Worm (Caenorhabditis elegans) whole organism, L4/young adult: ENCODE measurements around the gene dpy-9.

Experiments
- dao-5 ChIP-seq: sonication (generic microtip); optimal IDR thresholded peaks from 2 replicates; lab custom pipeline; 2016; ENCODE audit warnings: missing genotype, missing genetic modification characterization, moderate library complexity, missing compliant biosample characterization
- him-1 ChIP-seq: sonication (generic microtip); optimal IDR thresholded peaks from 2 replicates; lab custom pipeline; 2016; ENCODE audit warnings: missing genotype, missing genetic modification reagents, missing genetic modification characterization, missing compliant biosample characterization

ce11 chrIV:252454-252853 lies 6.5 kb downstream of the dpy-9 start, which contains the start of gene grl-19:
- TF ChIP-seq him-1 (tag; lab: Kevin White, UChicago): no peak
- no peak for TF ChIP-seq dao-5
